Fruit fly (Drosophila melanogaster) whole organism, embryonic: ENCODE measurements around the gene stumps.

Source experiments
- Atf3 ChIP-seq: fragments of 200-800 bp; sonication (Bioruptor generic); optimal IDR thresholded peaks from 3 replicates; lab custom pipeline; 2016; ENCODE audit warnings: missing biosample characterization, missing genetic modification characterization
- Awh ChIP-seq: fragments of 200-800 bp; sonication (Bioruptor generic); IDR thresholded peaks from 2 replicates; pipeline ENCODE4, ENCODE4 v1.3.6; 2022; ENCODE audit warnings: missing biosample characterization, missing genetic modification characterization
- BEAF-32 ChIP-seq: fragments of 200-800 bp; sonication (Bioruptor generic); optimal IDR thresholded peaks from 3 replicates; lab custom pipeline; 2017; ENCODE audit warnings: missing biosample characterization, missing genetic modification characterization, mild to moderate bottlenecking, moderate library complexity, missing genetic modification reagents
- CG10321 ChIP-seq: fragments of 200-800 bp; sonication (Bioruptor generic); IDR thresholded peaks from 2 replicates; pipeline ENCODE4 v1.3.6; 2022; ENCODE audit warnings: missing biosample characterization, missing genetic modification characterization
- CG10431 ChIP-seq: fragments of 200-800 bp; sonication (Bioruptor generic); optimal IDR thresholded peaks from 3 replicates; lab custom pipeline; 2018; ENCODE audit warnings: missing biosample characterization, mild to moderate bottlenecking, missing genetic modification characterization
- CG10565 ChIP-seq: fragments of 200-800 bp; sonication (Bioruptor generic); optimal IDR thresholded peaks from 3 replicates; lab custom pipeline; 2016; ENCODE audit warnings: missing biosample characterization, mild to moderate bottlenecking, missing genetic modification characterization
- CG10959 ChIP-seq: fragments of 200-800 bp; sonication (Bioruptor generic); IDR thresholded peaks from 2 replicates; pipeline ENCODE4 v1.3.6; 2022; ENCODE audit warnings: missing biosample characterization, missing genetic modification characterization
- CG10979 ChIP-seq: fragments of 200-800 bp; sonication (Bioruptor generic); optimal IDR thresholded peaks from 2 replicates; lab custom pipeline; 2018; ENCODE audit warnings: missing biosample characterization, mild to moderate bottlenecking, missing genetic modification characterization, moderate library complexity
- CG11398 ChIP-seq: fragments of 200-800 bp; sonication (Bioruptor generic); optimal IDR thresholded peaks from 2 replicates; lab custom pipeline; 2016; ENCODE audit warnings: missing biosample characterization, missing genetic modification characterization
- CG13287 ChIP-seq: fragments of 200-800 bp; sonication (Bioruptor generic); IDR thresholded peaks from 2 replicates; pipeline ENCODE4 v1.3.6; 2022; ENCODE audit warnings: missing biosample characterization, missing genetic modification characterization; ENCODE audit not compliant: partially characterized antibody
- CG13424 ChIP-seq: fragments of 200-800 bp; sonication (Bioruptor generic); optimal IDR thresholded peaks from 2 replicates; lab custom pipeline; 2019; ENCODE audit warnings: missing biosample characterization, mild to moderate bottlenecking, missing genetic modification characterization, moderate library complexity
- CG14014 ChIP-seq: fragments of 200-800 bp; sonication (Bioruptor generic); IDR thresholded peaks from 2 replicates; pipeline ENCODE4 v1.3.6; 2022; ENCODE audit warnings: missing biosample characterization, missing genetic modification characterization
- CG14860 ChIP-seq: fragments of 200-800 bp; sonication (Bioruptor generic); IDR thresholded peaks from 3 replicates; pipeline ENCODE4 v1.3.6; 2022; ENCODE audit warnings: missing biosample characterization, missing genetic modification characterization; ENCODE audit not compliant: partially characterized antibody
- CG17361 ChIP-seq: fragments of 200-800 bp; sonication (Bioruptor generic); IDR thresholded peaks from 3 replicates; pipeline ENCODE4 v1.3.6; 2022; ENCODE audit warnings: missing biosample characterization, missing genetic modification characterization
- CG18599 ChIP-seq: fragments of 200-800 bp; sonication (Bioruptor generic); optimal IDR thresholded peaks from 3 replicates; lab custom pipeline; 2017; ENCODE audit warnings: missing biosample characterization, missing genetic modification characterization, mild to moderate bottlenecking, moderate library complexity, missing genetic modification reagents
- CG33557 ChIP-seq: fragments of 200-800 bp; sonication (Bioruptor generic); optimal IDR thresholded peaks from 2 replicates; lab custom pipeline; 2019; ENCODE audit warnings: missing biosample characterization, mild to moderate bottlenecking, missing genetic modification characterization, moderate library complexity
- CG4707 ChIP-seq: fragments of 200-800 bp; sonication (Bioruptor generic); optimal IDR thresholded peaks from 2 replicates; lab custom pipeline; 2018; ENCODE audit warnings: missing biosample characterization, mild to moderate bottlenecking, missing genetic modification characterization, moderate library complexity
- CG4730 ChIP-seq: fragments of 200-800 bp; sonication (Bioruptor generic); IDR thresholded peaks from 2 replicates; pipeline ENCODE4 v1.3.6; 2022; ENCODE audit warnings: missing biosample characterization, missing genetic modification characterization
- CG6689 ChIP-seq: fragments of 200-800 bp; sonication (Bioruptor generic); IDR thresholded peaks from 2 replicates; pipeline ENCODE4 v1.3.6; 2022; ENCODE audit warnings: missing biosample characterization, missing genetic modification characterization
- CG6791 ChIP-seq: fragments of 200-800 bp; sonication (Bioruptor generic); IDR thresholded peaks from 3 replicates; pipeline ENCODE4 v1.3.6; 2022; ENCODE audit warnings: missing biosample characterization, missing genetic modification characterization; ENCODE audit not compliant: partially characterized antibody
- CG8281 ChIP-seq: fragments of 200-800 bp; sonication (Bioruptor generic); optimal IDR thresholded peaks from 2 replicates; lab custom pipeline; 2018; ENCODE audit warnings: missing biosample characterization, mild to moderate bottlenecking, missing genetic modification characterization, moderate library complexity
- Doc2 ChIP-seq: fragments of 200-800 bp; sonication (Bioruptor generic); IDR thresholded peaks from 2 replicates; pipeline ENCODE4 v1.3.6; 2022; ENCODE audit warnings: missing biosample characterization, missing genetic modification characterization
- Fer3 ChIP-seq: fragments of 200-800 bp; sonication (Bioruptor generic); optimal IDR thresholded peaks from 2 replicates; lab custom pipeline; 2018; ENCODE audit warnings: missing biosample characterization, mild to moderate bottlenecking, missing genetic modification characterization, moderate library complexity
- H15 ChIP-seq: fragments of 200-800 bp; sonication (Bioruptor generic); IDR thresholded peaks from 3 replicates; pipeline ENCODE4 v1.3.6; 2022; ENCODE audit warnings: missing biosample characterization, missing genetic modification characterization
- H2.0 ChIP-seq: fragments of 200-800 bp; sonication (Bioruptor generic); IDR thresholded peaks from 2 replicates; pipeline ENCODE4 v1.3.6; 2022; ENCODE audit warnings: missing biosample characterization, missing genetic modification characterization
- Mrtf ChIP-seq: fragments of 200-800 bp; sonication (Bioruptor generic); IDR thresholded peaks from 3 replicates; pipeline ENCODE4 v1.3.6; 2022; ENCODE audit warnings: missing biosample characterization, missing genetic modification characterization
- Nf-YA ChIP-seq: fragments of 200-800 bp; sonication (Bioruptor generic); IDR thresholded peaks from 2 replicates; pipeline ENCODE4 v1.3.6; 2022; ENCODE audit warnings: missing biosample characterization, missing genetic modification characterization
- Nf-YB ChIP-seq: fragments of 200-800 bp; sonication (Bioruptor generic); optimal IDR thresholded peaks from 3 replicates; lab custom pipeline; 2019; ENCODE audit warnings: missing biosample characterization, mild to moderate bottlenecking, missing genetic modification characterization, moderate library complexity
- Stat92E ChIP-seq, 3 experiments: fragments of >200 bp in 2 of 3; fragments of 200-800 bp in 1 of 3; sonication (Bioruptor generic) in 1 of 3; optimal IDR thresholded peaks; 2 replicates each; lab custom pipeline; 2017 to 2019; ENCODE audit warnings: missing biosample characterization in 3 of 3, missing genetic modification characterization in 3 of 3, mild to moderate bottlenecking in 1 of 3, moderate library complexity in 1 of 3
- TFAM ChIP-seq: fragments of 200-800 bp; sonication (Bioruptor generic); optimal IDR thresholded peaks from 2 replicates; lab custom pipeline; 2017; ENCODE audit warnings: missing biosample characterization, missing genetic modification characterization, inconsistent platforms
- Usf ChIP-seq: fragments of 200-800 bp; sonication (Bioruptor generic); optimal IDR thresholded peaks from 2 replicates; lab custom pipeline; 2017; ENCODE audit warnings: missing genotype, missing biosample characterization, missing genetic modification characterization
- ap ChIP-seq: fragments of 200-800 bp; sonication (Bioruptor generic); IDR thresholded peaks from 2 replicates; pipeline ENCODE4 v1.3.6; 2022; ENCODE audit warnings: missing biosample characterization, missing genetic modification characterization
- btn ChIP-seq: fragments of 200-800 bp; sonication (Bioruptor generic); optimal IDR thresholded peaks from 2 replicates; lab custom pipeline; 2016; ENCODE audit warnings: missing biosample characterization, missing genetic modification characterization
- dan ChIP-seq: fragments of 200-800 bp; sonication (Bioruptor generic); IDR thresholded peaks from 2 replicates; pipeline ENCODE4 v1.3.6; 2022; ENCODE audit warnings: missing biosample characterization, missing genetic modification characterization
- emc ChIP-seq: fragments of 200-800 bp; sonication (Bioruptor generic); optimal IDR thresholded peaks from 2 replicates; lab custom pipeline; 2016; ENCODE audit warnings: missing biosample characterization, missing genetic modification characterization
- fd3F ChIP-seq: fragments of 200-800 bp; sonication (Bioruptor generic); optimal IDR thresholded peaks from 2 replicates; lab custom pipeline; 2018; ENCODE audit warnings: missing biosample characterization, mild to moderate bottlenecking, missing genetic modification characterization, moderate library complexity
- gce ChIP-seq: fragments of 200-800 bp; sonication (Bioruptor generic); IDR thresholded peaks from 3 replicates; pipeline ENCODE4 v1.3.6; 2022; ENCODE audit warnings: missing biosample characterization, missing genetic modification characterization
- hb ChIP-seq: fragments of 200-800 bp; sonication (Bioruptor generic); IDR thresholded peaks from 3 replicates; pipeline ENCODE4 v1.3.6; 2022; ENCODE audit warnings: missing biosample characterization, missing genetic modification characterization; ENCODE audit not compliant: partially characterized antibody
- nerfin-1 ChIP-seq: fragments of 200-800 bp; sonication (Bioruptor generic); optimal IDR thresholded peaks from 3 replicates; lab custom pipeline; 2019; ENCODE audit warnings: missing biosample characterization, mild to moderate bottlenecking, missing genetic modification characterization, moderate library complexity
- nmo ChIP-seq: fragments of 200-800 bp; sonication (Bioruptor generic); optimal IDR thresholded peaks from 2 replicates; lab custom pipeline; 2018; ENCODE audit warnings: missing biosample characterization, mild to moderate bottlenecking, missing genetic modification characterization, moderate library complexity
- oc ChIP-seq: fragments of 200-800 bp; sonication (Bioruptor generic); optimal IDR thresholded peaks from 2 replicates; lab custom pipeline; 2018; ENCODE audit warnings: missing biosample characterization, mild to moderate bottlenecking, missing genetic modification characterization, moderate library complexity
- pho ChIP-seq: fragments of 200-800 bp; sonication (Bioruptor generic); optimal IDR thresholded peaks from 2 replicates; lab custom pipeline; 2016; ENCODE audit warnings: missing biosample characterization, missing genetic modification characterization
- pzg ChIP-seq: fragments of 200-800 bp; sonication (Bioruptor generic); optimal IDR thresholded peaks from 3 replicates; lab custom pipeline; 2018; ENCODE audit warnings: missing biosample characterization, mild to moderate bottlenecking, missing genetic modification characterization, moderate library complexity
- sna ChIP-seq: fragments of 200-800 bp; sonication (Bioruptor generic); IDR thresholded peaks from 2 replicates; pipeline ENCODE4 v1.3.6; 2022; ENCODE audit warnings: missing biosample characterization, missing genetic modification characterization; ENCODE audit not compliant: partially characterized antibody
- so ChIP-seq: fragments of 200-800 bp; sonication (Bioruptor generic); IDR thresholded peaks from 3 replicates; pipeline ENCODE4 v1.3.6; 2022; ENCODE audit warnings: missing biosample characterization, missing genetic modification characterization
- sob ChIP-seq: fragments of 200-800 bp; sonication (Bioruptor generic); IDR thresholded peaks from 2 replicates; pipeline ENCODE4 v1.3.6; 2022; ENCODE audit warnings: missing biosample characterization, missing genetic modification characterization
- tin ChIP-seq: fragments of 200-800 bp; sonication (Bioruptor generic); optimal IDR thresholded peaks from 3 replicates; lab custom pipeline; 2016; ENCODE audit warnings: missing biosample characterization, missing genetic modification characterization
- tio ChIP-seq: fragments of 200-800 bp; sonication (Bioruptor generic); optimal IDR thresholded peaks from 2 replicates; lab custom pipeline; 2017; ENCODE audit warnings: missing biosample characterization, missing genetic modification characterization, inconsistent platforms
- tup ChIP-seq: fragments of 200-800 bp; sonication (Bioruptor generic); optimal IDR thresholded peaks from 2 replicates; lab custom pipeline; 2016; ENCODE audit warnings: missing biosample characterization, mild to moderate bottlenecking, missing genetic modification characterization, moderate library complexity

Gene stumps

DNA sequence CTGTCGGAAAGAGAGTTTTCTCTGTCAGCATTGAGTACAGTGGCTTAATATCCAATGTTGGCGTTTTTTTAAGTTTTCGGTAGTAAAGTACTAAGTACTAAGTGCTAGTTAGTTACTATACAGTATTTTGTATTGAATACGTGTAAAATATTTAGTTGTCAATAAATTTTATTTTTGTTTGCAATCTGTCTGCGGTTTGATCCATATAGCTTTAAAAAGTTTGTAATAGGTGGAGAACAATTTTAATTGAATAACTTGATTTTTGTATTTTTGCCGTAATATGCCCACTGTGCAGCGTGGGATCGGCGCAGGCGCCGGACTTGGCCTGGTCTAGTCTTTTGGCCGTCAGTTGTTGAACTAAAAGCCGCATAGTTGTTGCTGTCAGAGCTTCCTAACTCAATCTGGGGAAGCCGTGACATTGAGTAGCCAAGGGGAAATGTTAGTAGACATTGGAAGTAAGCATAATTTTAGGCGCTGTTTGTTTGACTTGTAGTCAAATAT lies 18.6 kb upstream of the stumps start (continued):
- TF ChIP-seq CG10565 (GFP tag; lab: Kevin White, UChicago): peak; percentile 52
- peak; percentile 65 for TF ChIP-seq CG8281 (tag; lab: Kevin White, UChicago)
- peak; percentile 78 for TF ChIP-seq CG4730 (GFP tag; lab: Robert Waterston, UW)
- peak; percentile 95 for TF ChIP-seq CG13424 (tag; lab: Kevin White, UChicago)
- TF ChIP-seq Awh: peak; percentile 80
- peak; percentile 86 for TF ChIP-seq CG4707
- no peak for TF ChIP-seq CG33557 (GFP tag; lab: Kevin White, UChicago)
- TF ChIP-seq CG17361 (GFP tag; lab: Robert Waterston, UW): peak; percentile 95
- TF ChIP-seq dan (GFP tag; lab: Robert Waterston, UW): no peak
- TF ChIP-seq CG10979: peak; percentile 90
- TF ChIP-seq nmo (GFP tag; lab: Kevin White, UChicago): peak; percentile 96
- peak; percentile 91 for TF ChIP-seq nerfin-1 (tag; lab: Kevin White, UChicago)
- TF ChIP-seq fd3F (GFP tag; lab: Kevin White, UChicago): peak; percentile 88
- TF ChIP-seq H15 (GFP tag; lab: Robert Waterston, UW): peak; percentile 81
- peak; percentile 77; the same call in 2 of the 3 replicates for TF ChIP-seq Mrtf (GFP tag; lab: Robert Waterston, UW)
- peak; percentile 47; the same call in 1 of the 2 replicates for TF ChIP-seq CG10321 (GFP tag; lab: Robert Waterston, UW)
- TF ChIP-seq sna (GFP tag; lab: Robert Waterston, UW): no peak
- no peak for TF ChIP-seq gce (GFP tag; lab: Robert Waterston, UW)
- peak; percentile 90 for TF ChIP-seq tio (GFP tag; lab: Kevin White, UChicago)
- TF ChIP-seq pzg (GFP tag; lab: Kevin White, UChicago): no peak
- TF ChIP-seq CG6689: peak; percentile 85
- peak; percentile 66; the same call in 1 of the 2 replicates for TF ChIP-seq ap (GFP tag; lab: Robert Waterston, UW)
- TF ChIP-seq tup (GFP tag; lab: Kevin White, UChicago): peak; percentile 77
- TF ChIP-seq H2.0: peak; percentile 74
- no peak for TF ChIP-seq CG14860 (GFP tag; lab: Robert Waterston, UW)
- TF ChIP-seq CG14014 (GFP tag; lab: Robert Waterston, UW): peak; percentile 87
- TF ChIP-seq Nf-YA (GFP tag; lab: Robert Waterston, UW): peak; percentile 80
- TF ChIP-seq oc: peak; percentile 88
- no peak for TF ChIP-seq BEAF-32 (GFP tag; lab: Kevin White, UChicago)
- TF ChIP-seq Nf-YB (GFP tag; lab: Kevin White, UChicago): peak; percentile 80
- TF ChIP-seq tin (GFP tag; lab: Kevin White, UChicago): peak; percentile 89
- no peak for TF ChIP-seq CG13287 (GFP tag; lab: Robert Waterston, UW)
- TF ChIP-seq CG10431: peak; percentile 71
- TF ChIP-seq CG18599 (GFP tag; lab: Kevin White, UChicago): peak; percentile 97
- peak; percentile 86 for TF ChIP-seq sob (GFP tag; lab: Robert Waterston, UW)
- TF ChIP-seq Stat92E (GFP tag; optimal IDR thresholded peaks at IDR 0.05; lab: Kevin White, UChicago): no peak
- TF ChIP-seq Fer3 (tag; lab: Kevin White, UChicago): peak; percentile 91
- TF ChIP-seq Atf3 (GFP tag; lab: Kevin White, UChicago): peak; percentile 69
- peak; percentile 87; the same call in 1 of the 3 replicates for TF ChIP-seq so (GFP tag; lab: Robert Waterston, UW)
- peak; percentile 64; the same call in 1 of the 2 replicates for TF ChIP-seq Doc2 (GFP tag; lab: Robert Waterston, UW)
- peak; percentile 42; the same call in 1 of the 2 replicates for TF ChIP-seq CG10959
- TF ChIP-seq pho: peak; percentile 93
- no peak for TF ChIP-seq hb (GFP tag; lab: Robert Waterston, UW)
- peak; percentile 88 for TF ChIP-seq btn (GFP tag; lab: Kevin White, UChicago)
- TF ChIP-seq emc (GFP tag; lab: Kevin White, UChicago): peak; percentile 60
- TF ChIP-seq CG6791 (GFP tag; lab: Robert Waterston, UW): no peak
- TF ChIP-seq TFAM (GFP tag; lab: Kevin White, UChicago): no peak
- peak; percentile 77 for TF ChIP-seq CG11398 (GFP tag; lab: Kevin White, UChicago)
- TF ChIP-seq Usf (GFP tag; lab: Kevin White, UChicago): peak; percentile 69
